Fruit fly (Drosophila melanogaster) whole organism, pupa: ENCODE results near the gene CG14230.

ENCODE experiments used
- CG32121 ChIP-seq: fragments of 200-800 bp; sonication (Bioruptor generic); IDR thresholded peaks from 2 replicates; pipeline ENCODE4 v1.3.6; 2022; ENCODE audit warnings: missing biosample characterization, missing genetic modification characterization
- CG8301 ChIP-seq: fragments of 200-800 bp; sonication (Bioruptor generic); optimal IDR thresholded peaks from 2 replicates; lab custom pipeline; 2018; ENCODE audit warnings: missing biosample characterization, mild to moderate bottlenecking, missing genetic modification characterization
- CG9948 ChIP-seq: fragments of 200-800 bp; sonication (Bioruptor generic); optimal IDR thresholded peaks from 2 replicates; lab custom pipeline; 2018; ENCODE audit warnings: missing biosample characterization, mild to moderate bottlenecking, missing genetic modification characterization, moderate library complexity
- EcR ChIP-seq: fragments of 200-800 bp; sonication (Bioruptor generic); optimal IDR thresholded peaks from 3 replicates; lab custom pipeline; 2019; ENCODE audit warnings: missing biosample characterization, missing genetic modification characterization, mild to moderate bottlenecking, moderate library complexity, missing genetic modification reagents
- gl ChIP-seq: fragments of 200-800 bp; sonication (Bioruptor generic); optimal IDR thresholded peaks from 2 replicates; lab custom pipeline; 2018; ENCODE audit warnings: missing biosample characterization, mild to moderate bottlenecking, missing genetic modification characterization

- TF ChIP-seq CG32121 (GFP tag; lab: Robert Waterston, UW) = no peak
- TF ChIP-seq CG8301 (tag; lab: Kevin White, UChicago) = peak; percentile 18
- TF ChIP-seq gl (tag; lab: Kevin White, UChicago) = no peak
- TF ChIP-seq CG9948 (tag; lab: Kevin White, UChicago) = no peak
- no peak for TF ChIP-seq EcR (GFP tag; lab: Kevin White, UChicago)
These were observed 9.0 kb upstream of the CG14230 start, which contains the start of gene CG14229 for dm6 chrX:19694792-19695558.
